Fruit fly (Drosophila melanogaster) whole organism, prepupa: Measurements from ENCODE around the gene CG14034.

Experiments
- Blimp-1 ChIP-seq: fragments of 200-800 bp; sonication (Bioruptor generic); optimal IDR thresholded peaks from 3 replicates; lab custom pipeline; 2017; ENCODE audit warnings: missing biosample characterization, missing genetic modification characterization, mild to moderate bottlenecking, moderate library complexity, missing genetic modification reagents
- CG10631 ChIP-seq: fragments of 200-800 bp; sonication (Bioruptor generic); optimal IDR thresholded peaks from 2 replicates; lab custom pipeline; 2016; ENCODE audit warnings: missing biosample characterization, missing genetic modification characterization
- CG10669 ChIP-seq: fragments of 200-800 bp; sonication (Bioruptor generic); optimal IDR thresholded peaks from 3 replicates; lab custom pipeline; 2018; ENCODE audit warnings: missing biosample characterization, mild to moderate bottlenecking, missing genetic modification characterization, moderate library complexity
- CG11294 ChIP-seq: fragments of 200-800 bp; sonication (Bioruptor generic); IDR thresholded peaks from 2 replicates; pipeline ENCODE4 v1.3.6; 2022; ENCODE audit warnings: missing biosample characterization, missing genetic modification characterization
- CG11762 ChIP-seq: fragments of 200-800 bp; sonication (Bioruptor generic); optimal IDR thresholded peaks from 3 replicates; lab custom pipeline; 2016; ENCODE audit warnings: missing biosample characterization, missing genetic modification characterization; ENCODE audit not compliant: insufficient read depth
- CG11902 ChIP-seq: fragments of 200-800 bp; sonication (Bioruptor generic); optimal IDR thresholded peaks from 3 replicates; lab custom pipeline; 2016; ENCODE audit warnings: missing biosample characterization, missing genetic modification characterization
- CG15336 ChIP-seq: fragments of 200-800 bp; sonication (Bioruptor generic); IDR thresholded peaks from 2 replicates; pipeline ENCODE4 v1.3.6; 2022; ENCODE audit warnings: missing biosample characterization, missing genetic modification characterization
- CG1621 ChIP-seq: fragments of 200-800 bp; sonication (Bioruptor generic); optimal IDR thresholded peaks from 3 replicates; lab custom pipeline; 2018; ENCODE audit warnings: missing biosample characterization, mild to moderate bottlenecking, missing genetic modification characterization
- CG16779 ChIP-seq: fragments of 200-800 bp; sonication (Bioruptor generic); optimal IDR thresholded peaks from 3 replicates; lab custom pipeline; 2017; ENCODE audit warnings: missing biosample characterization, mild to moderate bottlenecking, missing genetic modification characterization
- CG3032 ChIP-seq: fragments of 200-800 bp; optimal IDR thresholded peaks from 2 replicates; lab custom pipeline; 2019; ENCODE audit warnings: missing biosample characterization, mild to moderate bottlenecking, missing genetic modification characterization, moderate library complexity
- CG32006 ChIP-seq: fragments of 200-800 bp; sonication (Bioruptor generic); optimal IDR thresholded peaks from 3 replicates; lab custom pipeline; 2017; ENCODE audit warnings: missing biosample characterization, mild to moderate bottlenecking, missing genetic modification characterization
- CG34406 ChIP-seq: fragments of 200-800 bp; sonication (Bioruptor generic); optimal IDR thresholded peaks from 3 replicates; lab custom pipeline; 2016; ENCODE audit warnings: missing biosample characterization, missing genetic modification characterization
- CG6276 ChIP-seq: fragments of 200-800 bp; sonication (Bioruptor generic); optimal IDR thresholded peaks from 2 replicates; lab custom pipeline; 2017; ENCODE audit warnings: missing biosample characterization, mild to moderate bottlenecking, missing genetic modification characterization
- CG6792 ChIP-seq: fragments of 200-800 bp; sonication (Bioruptor generic); optimal IDR thresholded peaks from 3 replicates; lab custom pipeline; 2016; ENCODE audit warnings: missing biosample characterization, missing genetic modification characterization
- CG8119 ChIP-seq: fragments of 200-800 bp; sonication (Bioruptor generic); IDR thresholded peaks from 3 replicates; pipeline ENCODE4 v1.3.6; 2022; ENCODE audit warnings: missing biosample characterization, missing genetic modification characterization
- CG8319 ChIP-seq: fragments of 200-800 bp; sonication (Bioruptor generic); optimal IDR thresholded peaks from 3 replicates; lab custom pipeline; 2016; ENCODE audit warnings: missing biosample characterization, missing genetic modification characterization
- CG8632 ChIP-seq: fragments of 200-800 bp; sonication (Bioruptor generic); optimal IDR thresholded peaks from 3 replicates; lab custom pipeline; 2016; ENCODE audit warnings: missing biosample characterization, missing genetic modification characterization
- Eip75B ChIP-seq: fragments of 200-800 bp; sonication (Bioruptor generic); optimal IDR thresholded peaks from 3 replicates; lab custom pipeline; 2016; ENCODE audit warnings: missing biosample characterization, missing genetic modification characterization
- Eip78C ChIP-seq: fragments of 200-800 bp; sonication (Bioruptor generic); peaks from one replicate; lab custom pipeline; 2016; ENCODE audit warnings: missing biosample characterization, missing genetic modification characterization
- Eip93F ChIP-seq: fragments of 200-800 bp; sonication (Bioruptor generic); optimal IDR thresholded peaks from 2 replicates; lab custom pipeline; 2016; ENCODE audit warnings: missing biosample characterization, mild to moderate bottlenecking, missing genetic modification characterization
- Ets21C ChIP-seq: fragments of 200-800 bp; sonication (Bioruptor generic); optimal IDR thresholded peaks from 3 replicates; lab custom pipeline; 2016; ENCODE audit warnings: missing biosample characterization, missing genetic modification characterization
- Ets96B ChIP-seq: fragments of 200-800 bp; optimal IDR thresholded peaks from 2 replicates; lab custom pipeline; 2019; ENCODE audit warnings: missing biosample characterization, mild to moderate bottlenecking, missing genetic modification characterization, moderate library complexity
- Gug ChIP-seq: fragments of 200-800 bp; sonication (Bioruptor generic); IDR thresholded peaks from 2 replicates; pipeline ENCODE4 v1.3.6; 2022; ENCODE audit warnings: missing biosample characterization, missing genetic modification characterization
- Hr38 ChIP-seq: sonication (Bioruptor generic); optimal IDR thresholded peaks from 2 replicates; lab custom pipeline; 2016; ENCODE audit warnings: missing biosample characterization, missing genetic modification characterization
- Hr39 ChIP-seq: fragments of 200-800 bp; sonication (Bioruptor generic); optimal IDR thresholded peaks from 2 replicates; lab custom pipeline; 2016; ENCODE audit warnings: missing biosample characterization, missing genetic modification characterization
- Hr4 ChIP-seq: fragments of 200-800 bp; sonication (Bioruptor generic); optimal IDR thresholded peaks from 3 replicates; lab custom pipeline; 2016; ENCODE audit warnings: missing biosample characterization, missing genetic modification characterization
- Lpt ChIP-seq: fragments of 200-800 bp; sonication (Bioruptor generic); optimal IDR thresholded peaks from 3 replicates; lab custom pipeline; 2016; ENCODE audit warnings: missing biosample characterization, missing genetic modification characterization
- Met ChIP-seq: fragments of 200-800 bp; sonication (Bioruptor generic); optimal IDR thresholded peaks from 3 replicates; lab custom pipeline; 2016; ENCODE audit warnings: missing biosample characterization, missing genetic modification characterization
- Smox ChIP-seq: fragments of 200-800 bp; sonication (Bioruptor generic); optimal IDR thresholded peaks from 3 replicates; lab custom pipeline; 2016; ENCODE audit warnings: missing biosample characterization, missing genetic modification characterization
- Sox102F ChIP-seq: fragments of 200-800 bp; sonication (Bioruptor generic); optimal IDR thresholded peaks from 2 replicates; lab custom pipeline; 2016; ENCODE audit warnings: missing biosample characterization, mild to moderate bottlenecking, missing genetic modification characterization
- Sox14 ChIP-seq: fragments of 200-800 bp; sonication (Bioruptor generic); optimal IDR thresholded peaks from 3 replicates; lab custom pipeline; 2016; ENCODE audit warnings: missing biosample characterization, missing genetic modification characterization
- eg ChIP-seq: fragments of 200-800 bp; sonication (Bioruptor generic); IDR thresholded peaks from 3 replicates; pipeline ENCODE4 v1.3.6; 2022; ENCODE audit warnings: missing biosample characterization, missing genetic modification characterization
- esn ChIP-seq: fragments of 200-800 bp; sonication (Bioruptor generic); optimal IDR thresholded peaks from 2 replicates; lab custom pipeline; 2016; ENCODE audit warnings: missing biosample characterization, mild to moderate bottlenecking, missing genetic modification characterization, moderate library complexity
- fd59A ChIP-seq: fragments of 200-800 bp; sonication (Bioruptor generic); optimal IDR thresholded peaks from 2 replicates; lab custom pipeline; 2017; ENCODE audit warnings: missing biosample characterization, mild to moderate bottlenecking, missing genetic modification characterization, missing genetic modification reagents
- fkh ChIP-seq: fragments of 200-800 bp; sonication (Bioruptor generic); optimal IDR thresholded peaks from 3 replicates; lab custom pipeline; 2017; ENCODE audit warnings: missing biosample characterization, mild to moderate bottlenecking, missing genetic modification characterization, moderate library complexity
- lz ChIP-seq: fragments of 200-800 bp; sonication (Bioruptor generic); optimal IDR thresholded peaks from 3 replicates; lab custom pipeline; 2016; ENCODE audit warnings: missing biosample characterization, missing genetic modification characterization
- net ChIP-seq: fragments of 200-800 bp; sonication (Bioruptor generic); optimal IDR thresholded peaks from 3 replicates; lab custom pipeline; 2016; ENCODE audit warnings: missing biosample characterization, missing genetic modification characterization
- salr ChIP-seq, 2 experiments: fragments of 200-800 bp; sonication (Bioruptor generic); optimal IDR thresholded peaks; 3 replicates each; lab custom pipeline; 2016 to 2018; ENCODE audit warnings: missing biosample characterization in 2 of 2, missing genetic modification characterization in 2 of 2, mild to moderate bottlenecking in 1 of 2
- svp ChIP-seq: fragments of 200-800 bp; sonication (Bioruptor generic); peaks from one replicate; lab custom pipeline; 2016; ENCODE audit warnings: missing biosample characterization, missing genetic modification characterization
- topi ChIP-seq: fragments of 200-800 bp; sonication (Bioruptor generic); optimal IDR thresholded peaks from 3 replicates; lab custom pipeline; 2016; ENCODE audit warnings: missing biosample characterization, missing genetic modification characterization
- vri ChIP-seq: fragments of 200-800 bp; sonication (Bioruptor generic); optimal IDR thresholded peaks from 3 replicates; lab custom pipeline; 2016; ENCODE audit warnings: missing biosample characterization, mild to moderate bottlenecking, missing genetic modification characterization

The CG14034 gene

dm6 chr2L:5249766-5250165 lies 33.4 kb upstream of the CG14034 start (continued):
- TF ChIP-seq Eip93F (GFP tag; lab: Kevin White, UChicago) (no peak), Ets96B (tag; lab: Kevin White, UChicago) (peak; percentile 53), Hr4 (GFP tag; lab: Kevin White, UChicago) (peak; percentile 34), CG3032 (tag; lab: Kevin White, UChicago) (peak; percentile 55), net (GFP tag; lab: Kevin White, UChicago) (peak; percentile 20), CG8632 (GFP tag; lab: Kevin White, UChicago) (no peak), CG11762 (GFP tag; lab: Kevin White, UChicago) (peak; percentile 2), CG15336 (no peak), CG8319 (no peak), Lpt (GFP tag; lab: Kevin White, UChicago) (peak; percentile 50), Eip75B (GFP tag; lab: Kevin White, UChicago) (peak; percentile 61), CG11902 (GFP tag; lab: Kevin White, UChicago) (peak; percentile 25), esn (peak; percentile 79), vri (GFP tag; lab: Kevin White, UChicago) (peak; percentile 93), eg (GFP tag; lab: Robert Waterston, UW) (peak; percentile 64; the same call in 2 of the 3 replicates), CG6276 (GFP tag; lab: Kevin White, UChicago) (peak; percentile 6), CG32006 (GFP tag; lab: Kevin White, UChicago) (peak; percentile 42), CG16779 (tag; lab: Kevin White, UChicago) (no peak), Hr38 (no peak), Smox (peak; percentile 73), Gug (no peak), lz (GFP tag; lab: Kevin White, UChicago) (peak; percentile 70), fd59A (GFP tag; lab: Kevin White, UChicago) (peak; percentile 33)

DNA sequence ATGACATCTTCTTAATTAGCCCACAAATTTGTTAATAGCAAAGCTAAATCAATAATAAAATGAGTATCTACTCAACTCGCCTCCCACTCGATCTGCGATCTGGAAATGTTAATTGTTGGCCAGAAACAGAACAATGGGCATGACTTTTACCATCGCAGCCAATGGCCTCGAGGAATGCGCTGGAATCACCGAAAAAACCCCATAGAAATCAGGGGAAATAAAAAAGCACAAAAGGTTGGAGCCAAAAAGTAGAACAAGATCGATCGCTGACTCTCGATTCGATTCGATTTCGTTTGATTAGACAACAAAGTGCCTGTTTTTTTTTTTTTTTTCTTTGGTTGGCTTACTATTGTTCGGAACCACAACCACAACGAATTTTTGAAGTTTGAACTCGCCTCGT lies 32.2 kb upstream of the CG14034 start:
- no peak for TF ChIP-seq topi (GFP tag; lab: Kevin White, UChicago)
- no peak for TF ChIP-seq CG8632 (GFP tag; lab: Kevin White, UChicago)
- no peak for TF ChIP-seq CG1621 (tag; lab: Kevin White, UChicago)
- TF ChIP-seq CG11294 (GFP tag; lab: Robert Waterston, UW), result no peak
- no peak for TF ChIP-seq Eip93F (GFP tag; lab: Kevin White, UChicago)
- TF ChIP-seq Sox102F (GFP tag; lab: Kevin White, UChicago), result no peak
- TF ChIP-seq eg (GFP tag; lab: Robert Waterston, UW), result no peak
- no peak for TF ChIP-seq CG10631 (GFP tag; lab: Kevin White, UChicago)
- TF ChIP-seq Sox14 (GFP tag; lab: Kevin White, UChicago), result no peak
- no peak for TF ChIP-seq Blimp-1 (GFP tag; lab: Kevin White, UChicago)
- no peak for TF ChIP-seq Eip75B (GFP tag; lab: Kevin White, UChicago)
- no peak for TF ChIP-seq fkh
- no peak for TF ChIP-seq CG10669 (GFP tag; lab: Kevin White, UChicago)
- no peak for TF ChIP-seq vri (GFP tag; lab: Kevin White, UChicago)
- no peak for TF ChIP-seq Lpt (GFP tag; lab: Kevin White, UChicago)
- TF ChIP-seq Ets21C (GFP tag; lab: Kevin White, UChicago), result no peak
- no peak for TF ChIP-seq CG11902 (GFP tag; lab: Kevin White, UChicago)

DNA sequence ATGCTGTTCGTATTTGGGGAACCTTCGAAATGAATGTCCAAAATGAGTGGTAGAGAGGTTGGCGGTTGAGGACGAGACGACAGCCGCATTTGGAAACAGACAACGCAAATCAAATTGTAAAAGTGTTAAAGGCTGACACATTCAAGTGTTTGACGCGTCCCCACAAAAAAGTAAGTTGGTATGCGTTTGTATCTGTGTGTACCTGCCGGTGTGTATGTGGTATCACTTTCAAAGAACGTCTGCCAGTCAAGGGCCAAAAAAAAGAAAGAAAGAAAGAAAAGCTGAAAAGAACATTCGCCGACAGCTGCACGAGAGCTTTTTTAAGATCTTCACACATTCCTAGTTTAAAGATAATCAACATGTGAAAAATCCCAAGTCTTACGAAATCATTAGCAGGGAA lies 31.5 kb upstream of the CG14034 start:
- TF ChIP-seq svp (GFP tag; lab: Kevin White, UChicago) (peak; percentile 53), Eip78C (GFP tag; lab: Kevin White, UChicago) (no peak)

DNA sequence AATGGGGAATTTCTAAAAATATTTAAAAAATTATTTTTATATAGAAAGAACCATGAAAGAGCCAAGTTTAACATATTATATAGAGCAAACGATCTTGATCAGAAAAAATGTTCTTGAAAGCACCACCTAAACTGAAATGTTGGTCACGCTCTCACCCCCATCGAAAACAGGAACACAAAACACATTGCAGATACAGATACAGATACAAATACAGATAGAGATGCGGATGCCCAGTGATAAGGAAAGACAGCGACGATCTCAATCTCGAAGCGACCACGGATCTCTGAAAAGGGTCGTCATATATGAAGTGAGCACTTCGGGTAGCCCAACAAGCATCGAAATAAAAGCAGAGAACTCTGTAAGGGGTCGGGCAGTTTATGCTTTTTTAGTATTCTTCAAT lies 31.0 kb upstream of the CG14034 start:
- TF ChIP-seq Sox102F (GFP tag; lab: Kevin White, UChicago), result peak; percentile 6
- TF ChIP-seq CG34406 (GFP tag; lab: Kevin White, UChicago), result no peak
- TF ChIP-seq esn, result peak; percentile 23
- TF ChIP-seq CG6792, result no peak
- TF ChIP-seq vri (GFP tag; lab: Kevin White, UChicago), result peak; percentile 52
- peak; percentile 9 for TF ChIP-seq Eip78C (GFP tag; lab: Kevin White, UChicago)
- no peak for TF ChIP-seq salr (GFP tag; optimal IDR thresholded peaks at IDR 0.05; lab: Kevin White, UChicago)
- no peak for TF ChIP-seq CG8119
- peak; percentile 11 for TF ChIP-seq Met (GFP tag; lab: Kevin White, UChicago)
- TF ChIP-seq CG15336, result no peak
- TF ChIP-seq Hr39 (GFP tag; lab: Kevin White, UChicago), result no peak
